Worm (Caenorhabditis elegans) whole organism, L1 larva: ENCODE results near the gene W06B4.1.

Experiments used
- C16A3.4 ChIP-seq: fragments of 150-350 bp; optimal IDR thresholded peaks from 2 replicates; lab custom pipeline; 2014; ENCODE audit warnings: missing biosample characterization, missing genetic modification characterization
- Y116A8C.19 ChIP-seq: sonication (generic microtip); optimal IDR thresholded peaks from 2 replicates; lab custom pipeline; 2016; ENCODE audit warnings: missing compliant biosample characterization, missing genetic modification characterization, borderline replicate concordance
- aha-1 ChIP-seq: fragments of 150-350 bp; optimal IDR thresholded peaks from 2 replicates; lab custom pipeline; 2014; ENCODE audit warnings: missing biosample characterization, missing genetic modification characterization
- ama-1 ChIP-seq: fragments of 150-350 bp; optimal IDR thresholded peaks from 2 replicates; lab custom pipeline; 2014
- blmp-1 ChIP-seq: fragments of 150-350 bp; optimal IDR thresholded peaks from 2 replicates; lab custom pipeline; 2014; ENCODE audit warnings: missing biosample characterization, missing genetic modification characterization
- ceh-63 ChIP-seq: fragments of 200-800 bp; sonication (Bioruptor generic); optimal IDR thresholded peaks from 2 replicates; lab custom pipeline; 2018; ENCODE audit warnings: mild to moderate bottlenecking, missing genetic modification characterization, missing compliant biosample characterization
- ceh-82 ChIP-seq, 3 experiments: fragments of 150-350 bp in 1 of 3; sonication (generic microtip) in 2 of 3; optimal IDR thresholded peaks; 2 replicates each; lab custom pipeline; 2014 to 2017; ENCODE audit warnings: missing biosample characterization in 3 of 3, missing genetic modification characterization in 3 of 3
- ceh-88 ChIP-seq: fragments of 200-800 bp; sonication (Bioruptor generic); IDR thresholded peaks from 2 replicates; pipeline ENCODE4 v1.3.6; 2022; ENCODE audit warnings: missing genetic modification characterization, missing compliant biosample characterization
- ceh-90 ChIP-seq: sonication (generic microtip); optimal IDR thresholded peaks from 2 replicates; lab custom pipeline; 2016; ENCODE audit warnings: missing genetic modification characterization, missing compliant biosample characterization
- elt-2 ChIP-seq: sonication (generic microtip); optimal IDR thresholded peaks from 2 replicates; lab custom pipeline; 2016; ENCODE audit warnings: missing genetic modification characterization, mild to moderate bottlenecking, inconsistent platforms, missing compliant biosample characterization, missing genetic modification reagents
- fkh-10 ChIP-seq: sonication (generic microtip); optimal IDR thresholded peaks from 2 replicates; lab custom pipeline; 2017; ENCODE audit warnings: missing biosample characterization, missing genetic modification reagents, missing genetic modification characterization
- fkh-8 ChIP-seq: sonication (generic microtip); optimal IDR thresholded peaks from 2 replicates; lab custom pipeline; 2016; ENCODE audit warnings: mild to moderate bottlenecking, missing genetic modification characterization, missing compliant biosample characterization
- fos-1 ChIP-seq: fragments of 150-350 bp; optimal IDR thresholded peaks from 2 replicates; lab custom pipeline; 2014; ENCODE audit warnings: missing biosample characterization, missing genetic modification characterization
- hlh-17 ChIP-seq: fragments of 200-800 bp; sonication (Bioruptor generic); optimal IDR thresholded peaks from 2 replicates; lab custom pipeline; 2018; ENCODE audit warnings: missing genetic modification characterization, mild to moderate bottlenecking, missing compliant biosample characterization, moderate library complexity, borderline replicate concordance
- hlh-4 ChIP-seq: sonication (generic microtip); optimal IDR thresholded peaks from 2 replicates; lab custom pipeline; 2016; ENCODE audit warnings: mild to moderate bottlenecking, missing genetic modification characterization, missing compliant biosample characterization
- irx-1 ChIP-seq: sonication (generic microtip); optimal IDR thresholded peaks from 2 replicates; lab custom pipeline; 2016; ENCODE audit warnings: missing genetic modification characterization, missing compliant biosample characterization
- isw-1 ChIP-seq: fragments of 200-800 bp; sonication (Bioruptor generic); IDR thresholded peaks from 2 replicates; pipeline ENCODE4 v1.3.6; 2022; ENCODE audit warnings: missing genetic modification characterization, missing compliant biosample characterization
- jun-1 ChIP-seq: fragments of 150-350 bp; optimal IDR thresholded peaks from 2 replicates; lab custom pipeline; 2014; ENCODE audit warnings: missing biosample characterization, missing genetic modification reagents, missing genetic modification characterization
- lin-13 ChIP-seq: fragments of 150-350 bp; optimal IDR thresholded peaks from 2 replicates; lab custom pipeline; 2014; ENCODE audit warnings: missing biosample characterization, missing genetic modification reagents, missing genetic modification characterization
- lin-35 ChIP-seq, 2 experiments: fragments of 150-350 bp; optimal IDR thresholded peaks; 2 replicates each; lab custom pipeline; 2014; ENCODE audit warnings: missing biosample characterization in 2 of 2, missing genetic modification characterization in 2 of 2, missing genetic modification reagents in 2 of 2
- mdl-1 ChIP-seq, 2 experiments: fragments of 150-350 bp; optimal IDR thresholded peaks; 2 replicates each; lab custom pipeline; 2014 to 2017; ENCODE audit warnings: missing biosample characterization in 2 of 2, missing genetic modification characterization in 2 of 2, inconsistent platforms in 1 of 2
- mef-2 ChIP-seq: fragments of 150-350 bp; optimal IDR thresholded peaks from 2 replicates; lab custom pipeline; 2014; ENCODE audit warnings: missing biosample characterization, missing genetic modification characterization
- mep-1 ChIP-seq: fragments of 150-350 bp; optimal IDR thresholded peaks from 2 replicates; lab custom pipeline; 2014; ENCODE audit warnings: missing biosample characterization, missing genetic modification characterization
- nhr-11 ChIP-seq: fragments of 150-350 bp; optimal IDR thresholded peaks from 2 replicates; lab custom pipeline; 2014; ENCODE audit warnings: missing biosample characterization, missing genetic modification characterization
- nhr-12 ChIP-seq: sonication (generic microtip); optimal IDR thresholded peaks from 2 replicates; lab custom pipeline; 2017; ENCODE audit warnings: missing biosample characterization, missing genetic modification characterization
- nhr-19 ChIP-seq: fragments of 200-800 bp; sonication (Bioruptor generic); conservative IDR thresholded peaks from 2 replicates; pipeline ENCODE4 v1.3.6; 2022; ENCODE audit warnings: missing genetic modification characterization, missing compliant biosample characterization
- nhr-237 ChIP-seq: fragments of 150-350 bp; optimal IDR thresholded peaks from 2 replicates; lab custom pipeline; 2014; ENCODE audit warnings: missing biosample characterization, missing genetic modification characterization
- nhr-47 ChIP-seq: sonication (generic microtip); optimal IDR thresholded peaks from 2 replicates; lab custom pipeline; 2016; ENCODE audit warnings: mild to moderate bottlenecking, missing genetic modification characterization, moderate library complexity, missing compliant biosample characterization
- nhr-76 ChIP-seq: sonication (generic microtip); optimal IDR thresholded peaks from 2 replicates; lab custom pipeline; 2017; ENCODE audit warnings: missing biosample characterization, missing genetic modification characterization
- nhr-84 ChIP-seq: sonication (generic microtip); optimal IDR thresholded peaks from 2 replicates; lab custom pipeline; 2017; ENCODE audit warnings: missing biosample characterization, missing genetic modification characterization
- nhr-85 ChIP-seq: sonication (generic microtip); peaks from one replicate; lab custom pipeline; 2016; ENCODE audit warnings: missing genetic modification characterization, inconsistent platforms, missing compliant biosample characterization
- pax-3 ChIP-seq: fragments of 200-800 bp; sonication (Bioruptor generic); optimal IDR thresholded peaks from 2 replicates; lab custom pipeline; 2018; ENCODE audit warnings: mild to moderate bottlenecking, missing genetic modification characterization, moderate library complexity, missing compliant biosample characterization
- pqm-1 ChIP-seq: sonication (generic microtip); optimal IDR thresholded peaks from 3 replicates; lab custom pipeline; 2017; ENCODE audit warnings: missing biosample characterization, missing genetic modification characterization
- rnt-1 ChIP-seq: sonication (generic microtip); optimal IDR thresholded peaks from 2 replicates; lab custom pipeline; 2016; ENCODE audit warnings: mild to moderate bottlenecking, missing genetic modification characterization, moderate library complexity, missing compliant biosample characterization
- snpc-4 ChIP-seq: fragments of 150-350 bp; optimal IDR thresholded peaks from 2 replicates; lab custom pipeline; 2014; ENCODE audit warnings: missing biosample characterization, missing genetic modification characterization
- sptf-1 ChIP-seq: fragments of 150-350 bp; optimal IDR thresholded peaks from 2 replicates; lab custom pipeline; 2014; ENCODE audit warnings: missing biosample characterization, missing genetic modification characterization
- sup-37 ChIP-seq: fragments of 200-800 bp; sonication (Bioruptor generic); optimal IDR thresholded peaks from 2 replicates; lab custom pipeline; 2018; ENCODE audit warnings: mild to moderate bottlenecking, missing genetic modification characterization, missing compliant biosample characterization
- tbx-2 ChIP-seq: sonication (generic microtip); optimal IDR thresholded peaks from 2 replicates; lab custom pipeline; 2016; ENCODE audit warnings: missing genetic modification characterization, missing compliant biosample characterization
- tlp-1 ChIP-seq: fragments of 150-350 bp; optimal IDR thresholded peaks from 2 replicates; lab custom pipeline; 2014; ENCODE audit warnings: missing biosample characterization, missing genetic modification characterization
- unc-130 ChIP-seq: fragments of 150-350 bp; optimal IDR thresholded peaks from 2 replicates; lab custom pipeline; 2017; ENCODE audit warnings: missing biosample characterization, missing genetic modification characterization, inconsistent platforms
- unc-62 ChIP-seq: fragments of 150-350 bp; optimal IDR thresholded peaks from 2 replicates; lab custom pipeline; 2014; ENCODE audit warnings: missing biosample characterization, missing genetic modification reagents, missing genetic modification characterization
- unc-98 ChIP-seq: fragments of 200-800 bp; sonication (Bioruptor generic); IDR thresholded peaks from 2 replicates; pipeline ENCODE4 v1.3.6; 2022; ENCODE audit warnings: missing genetic modification characterization, missing compliant biosample characterization
- vab-15 ChIP-seq: sonication (generic microtip); optimal IDR thresholded peaks from 2 replicates; lab custom pipeline; 2017; ENCODE audit warnings: missing genotype, mild to moderate bottlenecking, missing genetic modification characterization, missing compliant biosample characterization

W06B4.1 gene

ce11 chrII:4435134-4435533, 36.3 kb upstream of the W06B4.1 start, which contains the start of gene nhr-273:
Gene nhr-273 (plus strand): TSS chrII:4435300.
- TF ChIP-seq elt-2: peak; percentile 70
- no peak for TF ChIP-seq jun-1
- no peak for TF ChIP-seq mdl-1 (tag; optimal IDR thresholded peaks at IDR 0.05; lab: Kevin White, UChicago)

ce11 chrII:4438601-4439000, 32.8 kb upstream of the W06B4.1 start, which contains the start of gene nhr-16:
Gene nhr-16 (plus strand): TSS chrII:4438805.
- no peak for TF ChIP-seq nhr-237 (tag; lab: Kevin White, UChicago)
- no peak for TF ChIP-seq ceh-88 (GFP tag; lab: Robert Waterston, UW)
- TF ChIP-seq ceh-90: no peak
- TF ChIP-seq ama-1 (lab: Kevin White, UChicago): no peak
- no peak for TF ChIP-seq unc-62
- no peak for TF ChIP-seq tbx-2 (tag; lab: Kevin White, UChicago)
- TF ChIP-seq unc-98 (GFP tag; lab: Robert Waterston, UW): no peak

- TF ChIP-seq unc-130 (tag; lab: Kevin White, UChicago): no peak
- no peak for TF ChIP-seq blmp-1 (tag; lab: Kevin White, UChicago)
- no peak for TF ChIP-seq nhr-85 (tag; lab: Kevin White, UChicago)
- no peak for TF ChIP-seq unc-98 (GFP tag; lab: Robert Waterston, UW)
- TF ChIP-seq nhr-19 (GFP tag; lab: Robert Waterston, UW): no peak
- TF ChIP-seq fos-1: no peak
- no peak for TF ChIP-seq nhr-84 (tag; lab: Kevin White, UChicago)
- no peak for TF ChIP-seq isw-1
- no peak for TF ChIP-seq ceh-82 (tag; optimal IDR thresholded peaks at IDR 0.05; lab: Kevin White, UChicago)
- TF ChIP-seq sptf-1 (tag; lab: Kevin White, UChicago): no peak
- no peak for TF ChIP-seq aha-1 (tag; lab: Kevin White, UChicago)
- no peak for TF ChIP-seq hlh-17 (GFP tag; lab: Kevin White, UChicago)
- no peak for TF ChIP-seq mef-2 (tag; lab: Kevin White, UChicago)
- no peak for TF ChIP-seq ceh-90
- TF ChIP-seq tlp-1 (tag; lab: Kevin White, UChicago): no peak
- TF ChIP-seq elt-2: no peak
- TF ChIP-seq C16A3.4 (tag; lab: Kevin White, UChicago): no peak
- no peak for TF ChIP-seq fkh-10
These were observed 30.1 kb upstream of the W06B4.1 start for ce11 chrII:4441278-4441677.

- TF ChIP-seq sup-37 (no peak), elt-2 (no peak), ceh-90 (no peak), pqm-1 (tag; lab: Kevin White, UChicago) (no peak), fos-1 (no peak), nhr-11 (no peak), nhr-12 (tag; lab: Kevin White, UChicago) (no peak), vab-15 (tag; lab: Kevin White, UChicago) (no peak), lin-35 (GFP tag; optimal IDR thresholded peaks at IDR 0.05; lab: Kevin White, UChicago) (no peak), irx-1 (tag; lab: Kevin White, UChicago) (no peak), jun-1 (no peak), fkh-8 (tag; lab: Kevin White, UChicago) (no peak), Y116A8C.19 (tag; lab: Kevin White, UChicago) (no peak), nhr-84 (tag; lab: Kevin White, UChicago) (no peak), nhr-85 (tag; lab: Kevin White, UChicago) (no peak), nhr-76 (no peak), pax-3 (tag; lab: Kevin White, UChicago) (no peak), rnt-1 (tag; lab: Kevin White, UChicago) (no peak)
- TF ChIP-seq, all 84 proteins: peak for 0
These were observed 26.6 kb upstream of the W06B4.1 start for ce11 chrII:4444811-4445210.

- TF ChIP-seq mef-2 (tag; lab: Kevin White, UChicago): no peak
- TF ChIP-seq ceh-82 (tag; optimal IDR thresholded peaks at IDR 0.05; lab: Kevin White, UChicago): no peak
- TF ChIP-seq vab-15 (tag; lab: Kevin White, UChicago): no peak
- no peak for TF ChIP-seq lin-13 (GFP tag; lab: Kevin White, UChicago)
- no peak for TF ChIP-seq C16A3.4 (tag; lab: Kevin White, UChicago)
- TF ChIP-seq hlh-4 (tag; lab: Kevin White, UChicago): no peak
- no peak for TF ChIP-seq nhr-47 (tag; lab: Kevin White, UChicago)
- no peak for TF ChIP-seq ceh-63 (GFP tag; lab: Kevin White, UChicago)
- TF ChIP-seq snpc-4 (tag; lab: Kevin White, UChicago): no peak
- TF ChIP-seq nhr-76: no peak
- no peak for TF ChIP-seq nhr-237 (tag; lab: Kevin White, UChicago)
- no peak for TF ChIP-seq aha-1 (tag; lab: Kevin White, UChicago)
- no peak for TF ChIP-seq mep-1 (tag; lab: Kevin White, UChicago)
- TF ChIP-seq, all 84 proteins: peak for 0
These were observed 18.3 kb upstream of the W06B4.1 start, which contains the start of gene twk-2 for ce11 chrII:4453051-4453450. Gene twk-2 (minus strand): TSS chrII:4453151.
